Worm (Caenorhabditis elegans) whole organism, L3 larva: ENCODE data around the gene gcy-1.
A peak's percentile ranks its signal among the peaks of the same experiment; 100 is the strongest.

Experiments used
- R02D3.7 ChIP-seq: fragments of 150-350 bp; optimal IDR thresholded peaks from 2 replicates; lab custom pipeline; 2014; ENCODE audit warnings: missing biosample characterization, missing genetic modification characterization
- ZK546.5 ChIP-seq: sonication (generic microtip); optimal IDR thresholded peaks from 2 replicates; lab custom pipeline; 2017; ENCODE audit warnings: missing biosample characterization, missing genetic modification characterization
- aly-2 ChIP-seq: fragments of 150-350 bp; optimal IDR thresholded peaks from 2 replicates; lab custom pipeline; 2014; ENCODE audit warnings: missing biosample characterization, missing genetic modification characterization
- ama-1 ChIP-seq: fragments of 150-350 bp; optimal IDR thresholded peaks from 2 replicates; lab custom pipeline; 2018
- ceh-28 ChIP-seq: fragments of 150-350 bp; optimal IDR thresholded peaks from 2 replicates; lab custom pipeline; 2014; ENCODE audit warnings: missing biosample characterization, missing genetic modification reagents, missing genetic modification characterization
- daf-12 ChIP-seq: fragments of 150-350 bp; optimal IDR thresholded peaks from 2 replicates; lab custom pipeline; 2014; ENCODE audit warnings: missing biosample characterization, missing genetic modification reagents, missing genetic modification characterization
- egl-27 ChIP-seq: sonication (generic microtip); optimal IDR thresholded peaks from 4 replicates; lab custom pipeline; 2017; ENCODE audit warnings: missing biosample characterization, missing genetic modification reagents, missing genetic modification characterization
- egl-5 ChIP-seq: fragments of 150-350 bp; optimal IDR thresholded peaks from 2 replicates; lab custom pipeline; 2017; ENCODE audit warnings: missing biosample characterization, missing genetic modification reagents, missing genetic modification characterization, inconsistent platforms
- elt-2 ChIP-seq: sonication (generic microtip); optimal IDR thresholded peaks from 2 replicates; lab custom pipeline; 2016; ENCODE audit warnings: missing genetic modification reagents, mild to moderate bottlenecking, missing genetic modification characterization, missing compliant biosample characterization
- elt-3 ChIP-seq, 3 experiments: fragments of 150-350 bp in 1 of 3; sonication (generic microtip) in 2 of 3; optimal IDR thresholded peaks; 2 replicates in 2 of 3; 4 replicates in 1 of 3; lab custom pipeline; 2014 to 2017; ENCODE audit warnings: missing biosample characterization in 3 of 3, missing genetic modification characterization in 3 of 3
- fkh-10 ChIP-seq: sonication (generic microtip); optimal IDR thresholded peaks from 2 replicates; lab custom pipeline; 2017; ENCODE audit warnings: missing biosample characterization, missing genetic modification reagents, missing genetic modification characterization
- fos-1 ChIP-seq: fragments of 150-350 bp; optimal IDR thresholded peaks from 2 replicates; lab custom pipeline; 2014; ENCODE audit warnings: missing biosample characterization, missing genetic modification characterization
- hmg-11 ChIP-seq: sonication (generic microtip); optimal IDR thresholded peaks from 2 replicates; lab custom pipeline; 2016; ENCODE audit warnings: missing genetic modification characterization, missing compliant biosample characterization
- jun-1 ChIP-seq: fragments of 150-350 bp; optimal IDR thresholded peaks from 2 replicates; lab custom pipeline; 2014; ENCODE audit warnings: missing biosample characterization, missing genetic modification reagents, missing genetic modification characterization
- lin-39 ChIP-seq: fragments of 150-350 bp; optimal IDR thresholded peaks from 2 replicates; lab custom pipeline; 2018; ENCODE audit warnings: missing biosample characterization, missing genetic modification reagents, missing genetic modification characterization
- mdl-1 ChIP-seq: fragments of 150-350 bp; optimal IDR thresholded peaks from 2 replicates; lab custom pipeline; 2014; ENCODE audit warnings: missing biosample characterization, missing genetic modification characterization
- mml-1 ChIP-seq: fragments of 150-350 bp; sonication (generic microtip); optimal IDR thresholded peaks from 3 replicates; lab custom pipeline; 2014; ENCODE audit warnings: missing biosample characterization, missing genetic modification characterization
- nfya-1 ChIP-seq: sonication (generic microtip); optimal IDR thresholded peaks from 2 replicates; lab custom pipeline; 2017; ENCODE audit warnings: missing genetic modification characterization, mild to moderate bottlenecking, missing compliant biosample characterization, antibody characterized with exemption, moderate library complexity; ENCODE audit not compliant: insufficient read depth
- nhr-11 ChIP-seq: fragments of 150-350 bp; optimal IDR thresholded peaks from 2 replicates; lab custom pipeline; 2014; ENCODE audit warnings: missing biosample characterization, missing genetic modification characterization
- nhr-12 ChIP-seq: fragments of 150-350 bp; optimal IDR thresholded peaks from 2 replicates; lab custom pipeline; 2014; ENCODE audit warnings: missing biosample characterization, missing genetic modification characterization
- nhr-237 ChIP-seq: fragments of 150-350 bp; optimal IDR thresholded peaks from 2 replicates; lab custom pipeline; 2014; ENCODE audit warnings: missing biosample characterization, missing genetic modification characterization
- nhr-28 ChIP-seq: fragments of 150-350 bp; optimal IDR thresholded peaks from 2 replicates; lab custom pipeline; 2014; ENCODE audit warnings: missing biosample characterization, missing genetic modification characterization
- nhr-43 ChIP-seq: sonication (generic microtip); optimal IDR thresholded peaks from 2 replicates; lab custom pipeline; 2016; ENCODE audit warnings: mild to moderate bottlenecking, missing genetic modification characterization, missing compliant biosample characterization; ENCODE audit not compliant: poor library complexity, severe bottlenecking
- nhr-77 ChIP-seq: fragments of 150-350 bp; optimal IDR thresholded peaks from 2 replicates; lab custom pipeline; 2014; ENCODE audit warnings: missing biosample characterization, missing genetic modification characterization
- pha-4 ChIP-seq: fragments of 150-350 bp; optimal IDR thresholded peaks from 2 replicates; lab custom pipeline; 2014; ENCODE audit warnings: missing biosample characterization, missing genetic modification reagents, missing genetic modification characterization
- pqm-1 ChIP-seq: fragments of 150-350 bp; optimal IDR thresholded peaks from 2 replicates; lab custom pipeline; 2017; ENCODE audit warnings: missing biosample characterization, missing genetic modification characterization, inconsistent platforms
- snpc-4 ChIP-seq: fragments of 150-350 bp; optimal IDR thresholded peaks from 2 replicates; lab custom pipeline; 2014; ENCODE audit warnings: missing biosample characterization, missing genetic modification characterization
- tbx-2 ChIP-seq: sonication (generic microtip); optimal IDR thresholded peaks from 2 replicates; lab custom pipeline; 2016; ENCODE audit warnings: mild to moderate bottlenecking, missing genetic modification characterization, missing compliant biosample characterization
- unc-62 ChIP-seq: fragments of 150-350 bp; sonication (generic microtip); optimal IDR thresholded peaks from 4 replicates; lab custom pipeline; 2014; ENCODE audit warnings: missing biosample characterization, missing genetic modification reagents, missing genetic modification characterization
- zag-1 ChIP-seq: fragments of 150-350 bp; optimal IDR thresholded peaks from 2 replicates; lab custom pipeline; 2014; ENCODE audit warnings: missing biosample characterization, missing genetic modification characterization

Gene gcy-1

DNA sequence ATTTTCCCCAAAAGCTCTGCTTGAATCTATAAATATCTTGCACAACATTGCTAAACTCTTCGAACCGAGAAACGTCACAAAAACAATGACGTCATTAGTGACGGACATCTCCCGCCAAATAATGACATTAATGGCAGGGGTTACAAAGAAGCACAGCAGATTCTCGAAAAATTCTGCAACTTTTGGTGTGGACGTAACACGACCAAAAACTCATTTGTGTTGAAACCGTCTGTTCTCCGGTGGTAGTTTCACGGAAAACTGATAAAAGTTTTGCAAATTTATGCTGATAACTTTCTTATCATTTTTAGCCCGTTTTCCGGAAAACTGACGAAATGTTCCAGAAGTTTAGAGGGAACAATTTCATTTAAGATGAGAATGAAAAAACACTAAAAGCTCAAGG is 18.1 kb downstream of the gcy-1 start:
- TF ChIP-seq ceh-28 (tag; lab: Kevin White, UChicago): no peak
- TF ChIP-seq daf-12 (tag; lab: Kevin White, UChicago): no peak
- TF ChIP-seq nhr-12 (tag; lab: Kevin White, UChicago): no peak
- peak; percentile 42 for TF ChIP-seq pqm-1
- no peak for TF ChIP-seq zag-1
- no peak for TF ChIP-seq jun-1 (tag; lab: Kevin White, UChicago)
- no peak for TF ChIP-seq tbx-2 (tag; lab: Kevin White, UChicago)
- no peak for TF ChIP-seq R02D3.7
- TF ChIP-seq nhr-11 (tag; lab: Kevin White, UChicago): no peak
- peak; percentile 79 for TF ChIP-seq elt-2

DNA sequence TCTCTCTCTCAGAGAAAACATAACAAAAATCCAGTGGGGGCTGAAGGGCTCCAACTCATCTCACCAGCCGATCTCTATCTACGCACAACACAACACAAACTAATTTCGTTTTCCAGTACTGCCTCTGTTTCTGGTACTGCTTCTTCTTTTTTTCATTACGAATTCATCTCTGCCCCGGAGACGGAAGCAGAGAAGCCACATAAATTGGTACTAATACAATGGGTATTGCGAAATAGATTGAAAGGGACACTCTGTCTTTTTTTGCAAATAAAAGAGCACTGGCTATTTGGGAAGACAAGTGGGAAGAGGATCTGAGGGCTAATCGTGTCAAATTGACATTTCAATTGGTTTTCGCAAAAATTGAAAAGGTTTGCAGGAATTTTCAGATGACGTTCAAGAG is 19.4 kb downstream of the gcy-1 start:
- no peak for TF ChIP-seq unc-62 (GFP tag; lab: Kevin White, UChicago)
- TF ChIP-seq fkh-10 (GFP tag; lab: Kevin White, UChicago): no peak
- peak; percentile 27 for TF ChIP-seq nfya-1 (tag; lab: Kevin White, UChicago)
- TF ChIP-seq nhr-11 (tag; lab: Kevin White, UChicago): no peak
- no peak for TF ChIP-seq R02D3.7
- TF ChIP-seq tbx-2 (tag; lab: Kevin White, UChicago): no peak
- TF ChIP-seq lin-39: no peak

DNA sequence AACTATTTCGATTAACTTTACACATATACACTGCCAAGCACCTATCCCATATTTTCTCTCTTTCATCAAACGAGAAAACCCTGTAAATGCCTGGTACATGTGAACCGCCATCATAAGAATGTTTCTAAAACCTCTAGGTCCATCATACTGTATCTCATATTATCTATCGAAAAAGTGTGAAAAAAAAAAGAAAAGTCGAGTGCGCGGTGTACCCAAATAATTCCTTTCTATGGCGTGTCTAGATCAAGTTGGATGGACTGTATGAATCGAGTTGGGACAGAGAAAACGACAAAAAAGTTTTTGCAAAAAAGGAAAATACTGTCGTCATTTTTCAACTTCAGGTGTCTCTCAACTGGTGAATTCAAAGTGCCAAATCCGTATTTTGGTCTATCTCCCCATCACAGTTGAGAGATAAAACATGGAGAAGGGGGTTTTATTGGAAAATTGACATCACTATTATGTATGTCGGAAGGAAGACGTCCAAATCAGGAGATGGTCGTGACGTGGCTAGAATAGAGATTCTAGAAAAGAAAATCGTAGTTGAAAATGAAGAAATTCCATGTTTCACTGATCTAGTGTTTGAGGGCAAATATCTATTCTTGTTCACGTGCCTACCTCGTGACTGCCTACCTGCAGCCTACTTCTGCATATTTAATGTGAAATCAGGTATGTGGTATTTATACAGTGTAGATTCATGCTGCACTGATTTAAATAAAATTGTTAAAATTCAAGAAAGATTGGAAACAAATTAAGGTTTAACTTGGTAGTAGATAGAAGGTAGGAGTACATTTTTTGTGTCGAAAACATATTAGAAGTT is 23.3 kb downstream of the gcy-1 start:
- peak; percentile 24 for TF ChIP-seq mml-1 (tag; lab: Kevin White, UChicago)
- no peak for TF ChIP-seq egl-5 (tag; lab: Kevin White, UChicago)
- TF ChIP-seq nhr-43 (tag; lab: Kevin White, UChicago): peak; percentile 42

DNA sequence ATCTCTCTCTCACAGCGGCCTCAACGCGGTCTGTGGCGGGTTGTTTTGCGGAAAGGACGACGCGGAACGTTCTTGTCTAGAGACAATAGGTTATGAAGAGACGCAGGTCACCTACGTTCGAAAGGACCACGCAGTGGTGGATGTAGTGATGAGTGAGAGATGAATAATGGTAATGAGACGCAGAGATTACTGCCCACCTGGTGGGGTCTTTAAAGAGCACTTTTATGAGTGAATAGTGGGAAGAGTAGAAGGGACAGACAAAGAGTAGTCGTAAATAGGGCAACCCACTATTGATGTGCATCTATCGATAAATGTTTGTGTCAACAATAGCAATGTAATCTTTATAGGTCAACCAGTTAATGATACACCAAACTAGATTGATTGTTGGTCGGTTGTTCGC is 25.7 kb downstream of the gcy-1 start:
- TF ChIP-seq nhr-77 (tag; lab: Kevin White, UChicago): no peak
- TF ChIP-seq lin-39: peak; percentile 8
- TF ChIP-seq nhr-43 (tag; lab: Kevin White, UChicago): no peak
- no peak for TF ChIP-seq nfya-1 (tag; lab: Kevin White, UChicago)
- TF ChIP-seq hmg-11 (tag; lab: Kevin White, UChicago): peak; percentile 19
- TF ChIP-seq tbx-2 (tag; lab: Kevin White, UChicago): no peak
- TF ChIP-seq pha-4 (tag; lab: Kevin White, UChicago): peak; percentile 40

DNA sequence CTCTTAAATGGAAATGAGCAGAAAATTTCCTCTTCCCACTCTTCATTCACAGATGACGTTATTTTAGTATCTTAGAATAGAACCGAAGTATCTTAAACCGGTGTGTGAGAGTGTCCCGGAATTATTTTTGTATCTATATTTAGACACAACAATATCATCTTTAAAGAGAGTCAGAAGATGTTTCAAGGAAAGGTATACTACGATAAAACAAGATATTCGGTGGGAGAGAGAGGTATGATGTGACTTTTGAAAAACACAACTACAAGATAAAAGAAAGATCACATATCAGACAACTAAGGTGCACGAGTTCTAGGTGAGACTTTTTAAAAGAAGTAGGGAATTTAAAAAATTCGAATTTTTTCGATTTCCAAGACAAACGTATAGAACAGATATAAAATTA is 26.1 kb downstream of the gcy-1 start:
- TF ChIP-seq nhr-43 (tag; lab: Kevin White, UChicago) (peak; percentile 33), egl-27 (tag; lab: Kevin White, UChicago) (no peak), pha-4 (tag; lab: Kevin White, UChicago) (no peak)

DNA sequence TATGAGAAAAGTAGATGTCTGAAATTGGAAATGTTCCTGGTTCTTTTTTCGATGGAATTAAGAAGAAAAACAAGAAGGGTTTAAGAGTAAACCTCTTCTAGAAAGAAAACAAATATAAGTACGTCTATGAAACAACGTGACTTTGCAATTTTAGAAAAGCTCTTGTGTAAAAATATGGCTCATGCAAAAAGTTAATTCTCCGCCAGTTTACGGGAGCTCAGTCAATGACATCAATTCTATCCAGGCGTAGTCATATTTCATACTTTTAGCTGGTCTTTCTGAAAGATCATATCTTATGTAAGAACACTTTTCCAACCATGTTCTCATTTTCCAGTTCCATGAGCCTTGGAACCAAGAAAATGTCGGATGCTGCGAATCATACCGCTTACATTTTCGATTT is 26.8 kb downstream of the gcy-1 start:
- TF ChIP-seq unc-62 (GFP tag; lab: Kevin White, UChicago) (no peak), snpc-4 (tag; lab: Kevin White, UChicago) (no peak), R02D3.7 (no peak), ama-1 (lab: Kevin White, UChicago) (no peak), fos-1 (tag; lab: Kevin White, UChicago) (no peak), elt-3 (tag; optimal IDR thresholded peaks at IDR 0.05; lab: Kevin White, UChicago) (no peak), ZK546.5 (tag; lab: Kevin White, UChicago) (no peak), aly-2 (no peak), nhr-28 (tag; lab: Kevin White, UChicago) (no peak), nhr-237 (tag; lab: Kevin White, UChicago) (no peak), mml-1 (tag; lab: Kevin White, UChicago) (no peak), pha-4 (tag; lab: Kevin White, UChicago) (no peak), mdl-1 (tag; lab: Kevin White, UChicago) (no peak)
